Worm (Caenorhabditis elegans) whole organism, L2 larva: ENCODE measurements around the gene T24C12.1.

Source experiments
- ZK546.5 ChIP-seq: sonication (generic microtip); optimal IDR thresholded peaks from 2 replicates; lab custom pipeline; 2017; ENCODE audit warnings: missing biosample characterization, missing genetic modification characterization
- ceh-82 ChIP-seq: fragments of 150-350 bp; optimal IDR thresholded peaks from 2 replicates; lab custom pipeline; 2014; ENCODE audit warnings: missing biosample characterization, missing genetic modification characterization
- elt-3 ChIP-seq: sonication (generic microtip); optimal IDR thresholded peaks from 2 replicates; lab custom pipeline; 2017; ENCODE audit warnings: missing biosample characterization, missing genetic modification characterization
- lin-39 ChIP-seq: fragments of 150-350 bp; optimal IDR thresholded peaks from 2 replicates; lab custom pipeline; 2014; ENCODE audit warnings: missing biosample characterization, missing genetic modification reagents, missing genetic modification characterization
- lsy-2 ChIP-seq, 2 experiments: fragments of 150-350 bp in 1 of 2; sonication (generic microtip) in 1 of 2; optimal IDR thresholded peaks; 2 replicates each; lab custom pipeline; 2014 to 2017; ENCODE audit warnings: missing biosample characterization in 2 of 2, missing genetic modification characterization in 2 of 2
- nhr-12 ChIP-seq: fragments of 150-350 bp; optimal IDR thresholded peaks from 2 replicates; lab custom pipeline; 2014; ENCODE audit warnings: missing biosample characterization, missing genetic modification characterization
- nhr-237 ChIP-seq: fragments of 150-350 bp; optimal IDR thresholded peaks from 2 replicates; lab custom pipeline; 2014; ENCODE audit warnings: missing biosample characterization, missing genetic modification characterization
- nhr-77 ChIP-seq: fragments of 150-350 bp; optimal IDR thresholded peaks from 2 replicates; lab custom pipeline; 2014; ENCODE audit warnings: missing biosample characterization, missing genetic modification characterization
- snpc-4 ChIP-seq: fragments of 150-350 bp; optimal IDR thresholded peaks from 2 replicates; lab custom pipeline; 2014; ENCODE audit warnings: missing biosample characterization, missing genetic modification characterization
- unc-62 ChIP-seq: fragments of 150-350 bp; optimal IDR thresholded peaks from 2 replicates; lab custom pipeline; 2014; ENCODE audit warnings: missing biosample characterization, missing genetic modification reagents, missing genetic modification characterization
- ztf-11 ChIP-seq: sonication (generic microtip); optimal IDR thresholded peaks from 2 replicates; lab custom pipeline; 2017; ENCODE audit warnings: missing biosample characterization, missing genetic modification characterization

DNA sequence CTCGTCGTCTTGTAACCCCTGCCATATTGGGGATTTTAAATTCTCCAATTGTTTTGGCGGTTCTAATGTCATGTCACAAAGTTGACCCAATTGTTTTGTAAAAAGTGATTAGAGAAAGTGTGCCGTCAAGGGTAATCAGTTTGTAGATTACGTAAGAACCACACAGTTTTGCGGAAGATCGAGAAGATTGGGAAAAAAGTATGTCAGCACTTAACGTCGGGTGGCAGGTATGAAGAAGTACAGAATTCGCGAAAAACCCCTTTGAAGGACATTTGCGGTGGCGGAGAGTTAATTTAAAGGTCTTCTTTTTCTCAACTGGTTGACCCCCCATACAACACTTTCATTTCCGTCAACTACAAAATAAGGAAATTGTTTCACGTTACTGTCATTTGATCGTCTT is 9.2 kb downstream of the T24C12.1 start:
- no peak for TF ChIP-seq nhr-12
- no peak for TF ChIP-seq ZK546.5 (tag; lab: Kevin White, UChicago)
- TF ChIP-seq ceh-82 (tag; lab: Kevin White, UChicago), result no peak
- no peak for TF ChIP-seq elt-3 (tag; lab: Kevin White, UChicago)
- TF ChIP-seq snpc-4 (tag; lab: Kevin White, UChicago), result no peak
- no peak for TF ChIP-seq unc-62 (GFP tag; lab: Kevin White, UChicago)
- TF ChIP-seq nhr-237 (tag; lab: Kevin White, UChicago), result no peak
- no peak for TF ChIP-seq lin-39 (tag; lab: Kevin White, UChicago)
- no peak for TF ChIP-seq lsy-2 (tag; optimal IDR thresholded peaks at IDR 0.05; lab: Kevin White, UChicago)
- TF ChIP-seq nhr-77 (tag; lab: Kevin White, UChicago), result no peak
- no peak for TF ChIP-seq ztf-11
